Worm (Caenorhabditis elegans): ENCODE measurements around the gene C17B7.5.

Gene C17B7.5

ce11 chrV:3320005-3320404, 13.4 kb upstream of the C17B7.5 start, which contains the start of gene F35F10.14:
TSS of gene F35F10.14 (minus strand) at chrV:3320105.
- TF ChIP-seq nhr-11 (tag; optimal IDR thresholded peaks at IDR 0.05) (no peak), nhr-47 (tag; optimal IDR thresholded peaks at IDR 0.05) (no peak), alr-1 (tag; optimal IDR thresholded peaks at IDR 0.05; ENCODE audit: borderline replicate concordance) (no peak), ceh-88 (GFP tag; IDR thresholded peaks at IDR 0.05) (no peak), jun-1 (tag; optimal IDR thresholded peaks at IDR 0.05) (no peak), egl-27 (tag; optimal IDR thresholded peaks at IDR 0.05) (no peak)

ce11 chrV:3320432-3320831, 13.0 kb upstream of the C17B7.5 start, which contains the start of gene C17B7.14:
TSS of gene C17B7.14 (minus strand) at chrV:3320532.
- TF ChIP-seq nhr-90 (tag; optimal IDR thresholded peaks at IDR 0.05; ENCODE audit: poor library complexity) (no peak), nhr-11 (tag; optimal IDR thresholded peaks at IDR 0.05) (no peak), lin-14 (GFP tag; optimal IDR thresholded peaks at IDR 0.05) (no peak), xbp-1 (tag; optimal IDR thresholded peaks at IDR 0.05) (no peak), ceh-63 (GFP tag; optimal IDR thresholded peaks at IDR 0.05) (no peak), blmp-1 (tag; optimal IDR thresholded peaks at IDR 0.05) (no peak), vab-15 (tag; optimal IDR thresholded peaks at IDR 0.05) (no peak), dpl-1 (GFP tag; optimal IDR thresholded peaks at IDR 0.05) (no peak), jun-1 (tag; optimal IDR thresholded peaks at IDR 0.05) (no peak), unc-130 (tag; optimal IDR thresholded peaks at IDR 0.05) (no peak), ceh-90 (tag; optimal IDR thresholded peaks at IDR 0.05) (no peak)

ce11 chrV:3324178-3324577, 9.3 kb upstream of the C17B7.5 start, which contains the start of gene C17B7.8:
TSS of gene C17B7.8 (minus strand) at chrV:3324278.
- no peak for TF ChIP-seq ztf-11 (tag; optimal IDR thresholded peaks at IDR 0.05)
- no peak for TF ChIP-seq vab-15 (tag; optimal IDR thresholded peaks at IDR 0.05)
- TF ChIP-seq fkh-8 (tag; optimal IDR thresholded peaks at IDR 0.05) = no peak
- TF ChIP-seq ceh-63 (GFP tag; optimal IDR thresholded peaks at IDR 0.05) = no peak
- no peak for TF ChIP-seq hlh-17 (GFP tag; optimal IDR thresholded peaks at IDR 0.05; ENCODE audit: borderline replicate concordance)
- no peak for TF ChIP-seq C34B4.2 (tag; optimal IDR thresholded peaks at IDR 0.05)
- TF ChIP-seq unc-98 (GFP tag; IDR thresholded peaks at IDR 0.05) = no peak
- TF ChIP-seq efl-3 (GFP tag; optimal IDR thresholded peaks at IDR 0.05) = no peak
- TF ChIP-seq egl-27 (tag; optimal IDR thresholded peaks at IDR 0.05) = no peak
- TF ChIP-seq irx-1 (tag; optimal IDR thresholded peaks at IDR 0.05) = no peak
- TF ChIP-seq nhr-20 (tag; optimal IDR thresholded peaks at IDR 0.05) = no peak
- no peak for TF ChIP-seq F16B12.6 (tag; optimal IDR thresholded peaks at IDR 0.05)
- TF ChIP-seq fkh-4 (tag; optimal IDR thresholded peaks at IDR 0.05; ENCODE audit: borderline replicate concordance) = no peak

- TF ChIP-seq nhr-19 (GFP tag; conservative IDR thresholded peaks at IDR 0.05) = no peak
- TF ChIP-seq nhr-11 (tag; optimal IDR thresholded peaks at IDR 0.05) = no peak
- no peak for TF ChIP-seq egl-13 (tag; optimal IDR thresholded peaks at IDR 0.05)
- TF ChIP-seq sox-4 (tag; optimal IDR thresholded peaks at IDR 0.05) = no peak
- no peak for TF ChIP-seq Y116A8C.19 (tag; optimal IDR thresholded peaks at IDR 0.05; ENCODE audit: borderline replicate concordance)
- TF ChIP-seq efl-3 (GFP tag; optimal IDR thresholded peaks at IDR 0.05) = no peak
- TF ChIP-seq xbp-1 (tag; optimal IDR thresholded peaks at IDR 0.05) = no peak
- no peak for TF ChIP-seq snu-23 (GFP tag; optimal IDR thresholded peaks at IDR 0.05)
- TF ChIP-seq irx-1 (tag; optimal IDR thresholded peaks at IDR 0.05) = no peak
- TF ChIP-seq unc-62 (GFP tag; optimal IDR thresholded peaks at IDR 0.05) = no peak
- no peak for TF ChIP-seq ceh-63 (GFP tag; optimal IDR thresholded peaks at IDR 0.05)
- TF ChIP-seq elt-2 (tag; optimal IDR thresholded peaks at IDR 0.05) = no peak
- TF ChIP-seq ceh-90 (tag; optimal IDR thresholded peaks at IDR 0.05) = no peak
Observed at ce11 chrV:3332023-3332422, 1.4 kb upstream of the C17B7.5 start, which contains the start of gene C17B7.9. TSS of gene C17B7.9 (minus strand) at chrV:3332123.

- no peak for TF ChIP-seq nhr-12 (tag; optimal IDR thresholded peaks at IDR 0.05)
- TF ChIP-seq jun-1 (tag; optimal IDR thresholded peaks at IDR 0.05) = no peak
- no peak for TF ChIP-seq nhr-19 (GFP tag; conservative IDR thresholded peaks at IDR 0.05)
- TF ChIP-seq unc-62 (GFP tag; optimal IDR thresholded peaks at IDR 0.05) = no peak
- TF ChIP-seq nhr-11 (tag; optimal IDR thresholded peaks at IDR 0.05) = no peak
- no peak for TF ChIP-seq ceh-88 (GFP tag; IDR thresholded peaks at IDR 0.05)
- no peak for TF ChIP-seq nhr-20 (tag; optimal IDR thresholded peaks at IDR 0.05)
- TF ChIP-seq pqm-1 (tag; optimal IDR thresholded peaks at IDR 0.05) = no peak
- TF ChIP-seq lin-15B (tag; optimal IDR thresholded peaks at IDR 0.05) = no peak
- no peak for TF ChIP-seq fkh-8 (tag; optimal IDR thresholded peaks at IDR 0.05)
- no peak for TF ChIP-seq lir-3 (tag; optimal IDR thresholded peaks at IDR 0.05; ENCODE audit: poor library complexity)
- TF ChIP-seq C04F5.9 (tag; optimal IDR thresholded peaks at IDR 0.05) = no peak
- TF ChIP-seq zag-1 (tag; optimal IDR thresholded peaks at IDR 0.05) = no peak
- no peak for TF ChIP-seq alr-1 (tag; optimal IDR thresholded peaks at IDR 0.05; ENCODE audit: borderline replicate concordance)
- TF ChIP-seq xbp-1 (tag; optimal IDR thresholded peaks at IDR 0.05) = no peak
- no peak for TF ChIP-seq unc-86 (tag; optimal IDR thresholded peaks at IDR 0.05)
- no peak for TF ChIP-seq nhr-77 (tag; optimal IDR thresholded peaks at IDR 0.05)
- no peak for TF ChIP-seq ceh-90 (tag; optimal IDR thresholded peaks at IDR 0.05)
- no peak for TF ChIP-seq F16B12.6 (tag; optimal IDR thresholded peaks at IDR 0.05)
Observed at ce11 chrV:3339009-3339408, 5.6 kb downstream of the C17B7.5 start, which contains the start of gene C17B7.4. TSS of gene C17B7.4 (plus strand) at chrV:3339309.
